Fruit fly (Drosophila melanogaster): ENCODE data around the gene Acer.

The Acer gene

DNA sequence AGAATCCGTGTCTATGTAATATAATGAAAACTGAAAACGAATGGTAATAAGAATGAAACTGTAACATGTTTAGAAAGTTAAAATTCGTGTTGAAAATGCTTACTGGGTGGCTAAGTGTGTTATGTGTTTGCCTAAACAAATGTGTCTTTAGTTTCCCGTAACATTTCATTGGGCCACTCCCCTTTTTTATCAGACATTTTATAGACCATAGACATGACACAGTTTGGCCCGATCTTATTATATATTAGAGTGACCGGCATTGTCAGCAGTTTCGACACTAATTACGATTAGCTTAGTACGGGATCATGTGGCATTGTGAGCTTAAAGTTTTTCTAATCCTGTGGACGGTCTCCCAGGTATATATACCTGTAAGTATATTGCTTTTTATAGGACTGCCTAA is 44.7 kb upstream of the Acer start, which contains the start of gene CheA29a:
CheA29a (plus strand) TSS at position 301 of the 400 bp plus-strand sequence.
- TF ChIP-seq salm (tag; optimal IDR thresholded peaks at IDR 0.05), result no peak
- no peak for TF ChIP-seq CG14710 (tag; optimal IDR thresholded peaks at IDR 0.05)
- TF ChIP-seq CoRest (tag; optimal IDR thresholded peaks at IDR 0.05), result no peak

- TF ChIP-seq CG10366 (GFP tag; IDR thresholded peaks at IDR 0.05), result no peak
- TF ChIP-seq CG31441 (GFP tag; IDR thresholded peaks at IDR 0.05), result no peak
- TF ChIP-seq Hr39 (optimal IDR thresholded peaks at IDR 0.05), result no peak
- TF ChIP-seq Side (GFP tag; optimal IDR thresholded peaks at IDR 0.05), result no peak
- TF ChIP-seq CG9817 (tag; optimal IDR thresholded peaks at IDR 0.05), result no peak
- TF ChIP-seq scrt (GFP tag; optimal IDR thresholded peaks at IDR 0.05), result no peak
- no peak for TF ChIP-seq lilli (GFP tag; optimal IDR thresholded peaks at IDR 0.05)
- TF ChIP-seq Elba2 (GFP tag; optimal IDR thresholded peaks at IDR 0.05), result no peak
- TF ChIP-seq dpn (GFP tag; optimal IDR thresholded peaks at IDR 0.05), result peak in 1 of 2 experiments; percentile 20
- TF ChIP-seq CG14710 (tag; optimal IDR thresholded peaks at IDR 0.05), result peak; percentile 55
- no peak for TF ChIP-seq CG12104 (GFP tag; optimal IDR thresholded peaks at IDR 0.05)
- no peak for TF ChIP-seq dmrt11E (tag; optimal IDR thresholded peaks at IDR 0.05)
- no peak for TF ChIP-seq lola (GFP tag; optimal IDR thresholded peaks at IDR 0.05)
- no peak for TF ChIP-seq Gsc (GFP tag; IDR thresholded peaks at IDR 0.05)
- TF ChIP-seq ac (GFP tag; optimal IDR thresholded peaks at IDR 0.05), result no peak
- TF ChIP-seq klu (GFP tag; IDR thresholded peaks at IDR 0.05), result no peak
- no peak for TF ChIP-seq CG11398 (GFP tag; optimal IDR thresholded peaks at IDR 0.05)
- TF ChIP-seq CG15011 (GFP tag; optimal IDR thresholded peaks at IDR 0.05), result no peak
- no peak for TF ChIP-seq Nf-YA (GFP tag; IDR thresholded peaks at IDR 0.05)
- no peak for TF ChIP-seq Mad (GFP tag; optimal IDR thresholded peaks at IDR 0.05)
- no peak for TF ChIP-seq CG6813 (GFP tag; optimal IDR thresholded peaks at IDR 0.05)
- peak; percentile 49; the same call in 1 of the 3 replicates for TF ChIP-seq HLH4C (GFP tag; IDR thresholded peaks at IDR 0.05; ENCODE audit: partially characterized antibody)
- TF ChIP-seq CG6175 (GFP tag; IDR thresholded peaks at IDR 0.05), result no peak
- no peak for TF ChIP-seq CG1024 (GFP tag; IDR thresholded peaks at IDR 0.05)
- TF ChIP-seq HmgZ (tag; optimal IDR thresholded peaks at IDR 0.05), result peak; percentile 51
- no peak for TF ChIP-seq Ssrp (tag; optimal IDR thresholded peaks at IDR 0.05)
- no peak for TF ChIP-seq Kr (GFP tag; optimal IDR thresholded peaks at IDR 0.05)
- no peak for TF ChIP-seq CG16863 (GFP tag; optimal IDR thresholded peaks at IDR 0.05)
- TF ChIP-seq CG7271 (tag; optimal IDR thresholded peaks at IDR 0.05), result no peak
- TF ChIP-seq phol (tag; optimal IDR thresholded peaks at IDR 0.05), result peak; percentile 51
- TF ChIP-seq CG15269 (tag; optimal IDR thresholded peaks at IDR 0.05), result no peak
- TF ChIP-seq CG9215 (GFP tag; IDR thresholded peaks at IDR 0.05), result no peak
- TF ChIP-seq CG7745 (tag; optimal IDR thresholded peaks at IDR 0.05), result no peak
- peak; percentile 36; the same call in 2 of the 3 replicates for TF ChIP-seq vnd (GFP tag; IDR thresholded peaks at IDR 0.05; ENCODE audit: partially characterized antibody)
- TF ChIP-seq Dref (GFP tag; IDR thresholded peaks at IDR 0.05), result peak; percentile 89
- TF ChIP-seq crp (GFP tag; optimal IDR thresholded peaks at IDR 0.05), result peak in 1 of 2 experiments; percentile 69
- TF ChIP-seq CG15479 (GFP tag; optimal IDR thresholded peaks at IDR 0.05), result peak; percentile 88
- no peak for TF ChIP-seq wek (GFP tag; optimal IDR thresholded peaks at IDR 0.05)
- TF ChIP-seq CkIIα-i1 (GFP tag; IDR thresholded peaks at IDR 0.05), result no peak
- TF ChIP-seq Scr (GFP tag; IDR thresholded peaks at IDR 0.05; ENCODE audit: partially characterized antibody), result peak; percentile 7; the same call in 1 of the 2 replicates
- no peak for TF ChIP-seq CG2199 (GFP tag; IDR thresholded peaks at IDR 0.05)
- no peak for TF ChIP-seq Mes4 (GFP tag; optimal IDR thresholded peaks at IDR 0.05)
- TF ChIP-seq stwl (tag; optimal IDR thresholded peaks at IDR 0.05), result peak; percentile 86
- no peak for TF ChIP-seq repo (GFP tag; optimal IDR thresholded peaks at IDR 0.05)
- TF ChIP-seq sens (GFP tag), result peak; percentile 48
- TF ChIP-seq gsb (GFP tag; IDR thresholded peaks at IDR 0.05), result no peak
- peak; percentile 90 for TF ChIP-seq E2f2 (GFP tag; IDR thresholded peaks at IDR 0.05)
Measured at dm6 chr2L:8477971-8478370, 43.8 kb upstream of the Acer start.
